Worm (Caenorhabditis elegans) whole organism, L2 larva: ENCODE measurements around the gene npr-17.

Experiments used
- F13H6.1 ChIP-seq: sonication (generic microtip); optimal IDR thresholded peaks from 2 replicates; lab custom pipeline; 2016; ENCODE audit warnings: missing genetic modification characterization, missing compliant biosample characterization
- aly-2 ChIP-seq: fragments of 150-350 bp; optimal IDR thresholded peaks from 2 replicates; lab custom pipeline; 2014; ENCODE audit warnings: missing biosample characterization, missing genetic modification characterization
- fos-1 ChIP-seq: fragments of 150-350 bp; optimal IDR thresholded peaks from 2 replicates; lab custom pipeline; 2014; ENCODE audit warnings: missing biosample characterization, missing genetic modification characterization
- gmeb-1 ChIP-seq: fragments of 150-350 bp; optimal IDR thresholded peaks from 2 replicates; lab custom pipeline; 2014; ENCODE audit warnings: missing biosample characterization, missing genetic modification characterization
- lsy-2 ChIP-seq, 2 experiments: fragments of 150-350 bp in 1 of 2; sonication (generic microtip) in 1 of 2; optimal IDR thresholded peaks; 2 replicates each; lab custom pipeline; 2014 to 2017; ENCODE audit warnings: missing biosample characterization in 2 of 2, missing genetic modification characterization in 2 of 2
- mdl-1 ChIP-seq, 2 experiments: fragments of 150-350 bp in 1 of 2; sonication (generic microtip) in 1 of 2; optimal IDR thresholded peaks; 2 replicates each; lab custom pipeline; 2017; ENCODE audit warnings: missing biosample characterization in 2 of 2, missing genetic modification characterization in 2 of 2
- nhr-11 ChIP-seq: fragments of 150-350 bp; optimal IDR thresholded peaks from 2 replicates; lab custom pipeline; 2014; ENCODE audit warnings: missing biosample characterization, missing genetic modification characterization
- nhr-12 ChIP-seq: fragments of 150-350 bp; optimal IDR thresholded peaks from 2 replicates; lab custom pipeline; 2014; ENCODE audit warnings: missing biosample characterization, missing genetic modification characterization
- nhr-6 ChIP-seq: fragments of 150-350 bp; optimal IDR thresholded peaks from 2 replicates; lab custom pipeline; 2014; ENCODE audit warnings: missing biosample characterization, missing genetic modification characterization
- skn-1 ChIP-seq: sonication (generic microtip); optimal IDR thresholded peaks from 2 replicates; lab custom pipeline; 2017; ENCODE audit warnings: missing biosample characterization, missing genetic modification characterization
- unc-62 ChIP-seq: fragments of 150-350 bp; optimal IDR thresholded peaks from 2 replicates; lab custom pipeline; 2014; ENCODE audit warnings: missing biosample characterization, missing genetic modification reagents, missing genetic modification characterization
- ztf-4 ChIP-seq: fragments of 150-350 bp; optimal IDR thresholded peaks from 2 replicates; lab custom pipeline; 2014; ENCODE audit warnings: missing biosample characterization, missing genetic modification characterization

DNA sequence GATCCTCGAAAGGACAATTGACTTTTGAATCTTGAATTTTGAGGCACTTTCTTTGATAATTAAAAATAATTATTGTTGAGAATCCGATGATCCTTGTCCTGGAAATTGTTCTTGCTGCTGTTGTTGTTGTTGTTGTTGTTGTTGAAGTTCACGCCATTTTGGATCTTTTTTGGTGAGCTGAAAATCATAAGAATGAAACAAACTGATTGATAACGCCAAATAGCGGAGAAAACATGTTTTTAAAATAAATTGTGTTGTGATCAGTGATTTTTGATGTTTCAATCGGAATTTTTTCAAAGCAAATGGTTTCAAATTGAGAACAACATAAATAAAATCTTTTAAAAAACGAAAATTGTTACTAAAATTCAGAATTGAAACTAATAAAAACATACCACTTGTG lies 20.8 kb upstream of the npr-17 start:
- TF ChIP-seq fos-1 (tag; lab: Kevin White, UChicago), result no peak
- no peak for TF ChIP-seq lsy-2 (tag; optimal IDR thresholded peaks at IDR 0.05; lab: Kevin White, UChicago)
- no peak for TF ChIP-seq skn-1 (tag; lab: Kevin White, UChicago)
- no peak for TF ChIP-seq F13H6.1
- no peak for TF ChIP-seq ztf-4 (tag; lab: Kevin White, UChicago)
- no peak for TF ChIP-seq unc-62
- no peak for TF ChIP-seq nhr-12 (tag; lab: Kevin White, UChicago)
- TF ChIP-seq gmeb-1, result no peak
- TF ChIP-seq aly-2, result no peak
- TF ChIP-seq nhr-11, result no peak
- TF ChIP-seq nhr-6 (tag; lab: Kevin White, UChicago), result no peak
- no peak for TF ChIP-seq mdl-1 (tag; optimal IDR thresholded peaks at IDR 0.05; lab: Kevin White, UChicago)
